Worm (Caenorhabditis elegans): ENCODE measurements around the gene str-33.

- TF ChIP-seq ceh-24 (tag; optimal IDR thresholded peaks at IDR 0.05) (no peak), elt-2 (tag; optimal IDR thresholded peaks at IDR 0.05) (no peak), pqm-1 (tag; optimal IDR thresholded peaks at IDR 0.05) (no peak), pha-4 (tag; optimal IDR thresholded peaks at IDR 0.05) (no peak), ama-1 (optimal IDR thresholded peaks at IDR 0.05) (no peak), pat-9 (tag; optimal IDR thresholded peaks at IDR 0.05) (no peak), fax-1 (tag; optimal IDR thresholded peaks at IDR 0.05) (no peak), ahr-1 (tag; optimal IDR thresholded peaks at IDR 0.05) (no peak), nhr-11 (tag; optimal IDR thresholded peaks at IDR 0.05) (no peak), K09A11.1 (tag; optimal IDR thresholded peaks at IDR 0.05; ENCODE audit: insufficient read depth) (no peak), fkh-6 (tag; optimal IDR thresholded peaks at IDR 0.05) (no peak), dmd-4 (tag; optimal IDR thresholded peaks at IDR 0.05; ENCODE audit: borderline replicate concordance) (no peak), ceh-9 (tag; optimal IDR thresholded peaks at IDR 0.05) (no peak), ets-4 (tag; optimal IDR thresholded peaks at IDR 0.05) (no peak)
Measured at ce11 chrV:2698826-2699225, 29.5 kb upstream of the str-33 start, which contains the start of gene nuo-5.

Measured in whole organism, late embryonic.